Worm (Caenorhabditis elegans) whole organism, late embryonic: Measurements from ENCODE around the gene clec-3.

Source experiments
- F13H6.1 ChIP-seq: sonication (generic microtip); optimal IDR thresholded peaks from 2 replicates; lab custom pipeline; 2016; ENCODE audit warnings: missing genetic modification characterization, missing compliant biosample characterization
- ceh-19 ChIP-seq: fragments of 200-800 bp; sonication (Bioruptor generic); optimal IDR thresholded peaks from 2 replicates; lab custom pipeline; 2018; ENCODE audit warnings: mild to moderate bottlenecking, missing genetic modification characterization, missing compliant biosample characterization
- ceh-48 ChIP-seq: sonication (generic microtip); optimal IDR thresholded peaks from 2 replicates; lab custom pipeline; 2016; ENCODE audit warnings: missing genetic modification characterization, inconsistent platforms, missing compliant biosample characterization
- dve-1 ChIP-seq: sonication (generic microtip); optimal IDR thresholded peaks from 2 replicates; lab custom pipeline; 2017; ENCODE audit warnings: antibody characterized with exemption, mild to moderate bottlenecking, missing genetic modification characterization, missing compliant biosample characterization
- fkh-10 ChIP-seq: fragments of 150-350 bp; optimal IDR thresholded peaks from 2 replicates; lab custom pipeline; 2014; ENCODE audit warnings: missing biosample characterization, missing genetic modification reagents, missing genetic modification characterization
- hlh-8 ChIP-seq: sonication (generic microtip); optimal IDR thresholded peaks from 2 replicates; lab custom pipeline; 2016; ENCODE audit warnings: missing genotype, missing genetic modification characterization, missing compliant biosample characterization
- mec-3 ChIP-seq: sonication (generic microtip); optimal IDR thresholded peaks from 2 replicates; lab custom pipeline; 2016; ENCODE audit warnings: borderline replicate concordance, missing genetic modification characterization, missing compliant biosample characterization
- rnt-1 ChIP-seq: sonication (generic microtip); optimal IDR thresholded peaks from 2 replicates; lab custom pipeline; 2016; ENCODE audit warnings: missing genetic modification characterization, missing compliant biosample characterization
- sdc-2 ChIP-seq: sonication (generic microtip); optimal IDR thresholded peaks from 2 replicates; lab custom pipeline; 2016; ENCODE audit warnings: missing genotype, missing genetic modification characterization, missing compliant biosample characterization
- sox-4 ChIP-seq: sonication (generic microtip); optimal IDR thresholded peaks from 2 replicates; lab custom pipeline; 2017; ENCODE audit warnings: mild to moderate bottlenecking, missing genetic modification characterization, inconsistent platforms, missing compliant biosample characterization

DNA sequence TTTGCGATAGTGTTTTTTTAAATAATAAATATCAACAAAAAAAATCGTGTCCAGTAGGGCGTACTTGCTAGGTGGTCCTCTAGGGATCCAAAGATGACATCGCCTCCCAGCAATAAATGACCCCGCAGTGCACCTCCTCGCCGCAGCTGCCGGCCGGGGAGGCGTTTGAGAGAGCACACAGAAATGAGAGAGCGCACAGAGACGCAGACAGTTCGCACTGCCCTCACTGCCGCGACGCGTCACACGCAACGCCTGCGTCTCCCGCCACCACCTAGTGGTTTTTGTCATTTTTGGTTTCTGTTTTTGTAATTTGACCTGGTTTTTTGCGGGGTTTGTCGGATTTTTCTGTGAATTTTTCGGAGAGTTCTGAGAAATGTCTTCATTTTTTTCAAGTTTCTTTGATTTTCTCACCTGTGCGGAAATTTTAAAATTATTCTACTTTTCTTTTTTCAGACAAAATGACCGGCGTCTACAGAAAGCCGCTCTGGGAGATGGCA is 31.8 kb downstream of the clec-3 start, which contains the start of gene lido-7:
- TF ChIP-seq fkh-10 (GFP tag; lab: Kevin White, UChicago) (no peak), ceh-48 (no peak), dve-1 (tag; lab: Kevin White, UChicago) (no peak), F13H6.1 (no peak), sox-4 (tag; lab: Kevin White, UChicago) (no peak), sdc-2 (no peak), hlh-8 (tag; lab: Kevin White, UChicago) (peak; percentile 14), mec-3 (tag; lab: Kevin White, UChicago) (no peak), ceh-19 (GFP tag; lab: Kevin White, UChicago) (no peak), rnt-1 (tag; lab: Kevin White, UChicago) (peak; percentile 24)
